Worm (Caenorhabditis elegans): ENCODE results near the gene grl-1.

grl-1 gene

DNA sequence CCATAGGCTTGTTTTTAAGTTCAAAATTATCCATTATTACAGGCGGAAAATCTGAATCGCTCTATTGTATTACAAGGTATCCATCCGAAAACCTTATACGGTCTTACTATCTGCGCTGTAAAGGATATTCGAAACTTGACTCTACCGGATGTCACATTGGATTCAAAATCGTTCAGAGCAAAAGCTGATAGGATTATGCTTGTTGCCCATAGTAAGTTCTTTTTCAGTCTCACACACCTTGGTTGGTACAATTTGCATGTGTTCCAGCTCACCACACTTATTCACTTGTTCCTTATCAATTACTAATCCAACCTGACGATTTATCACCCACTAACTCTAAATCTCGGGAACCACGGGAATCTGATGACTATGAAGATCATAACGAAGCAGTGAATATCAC lies 6.0 kb downstream of the grl-1 start:
- TF ChIP-seq unc-62 (GFP tag; optimal IDR thresholded peaks at IDR 0.05) = no peak

DNA sequence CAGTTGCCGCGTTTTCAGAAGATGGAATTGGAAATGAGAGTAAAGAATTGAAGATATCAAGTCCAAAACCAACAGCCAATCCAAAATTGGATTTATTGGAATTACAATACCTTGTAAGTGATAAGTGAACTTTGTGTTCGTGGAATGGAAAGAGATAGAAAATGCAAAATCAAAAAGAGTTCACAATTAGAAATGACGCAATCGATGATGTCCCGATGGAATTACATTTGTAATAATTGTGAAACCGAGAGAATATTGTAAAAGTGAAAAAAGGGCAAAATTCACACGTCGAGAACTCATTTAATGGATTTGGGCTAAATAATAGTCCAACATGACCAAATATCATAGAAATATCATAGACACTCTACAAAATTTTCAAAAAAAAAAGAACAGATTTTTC lies 8.4 kb downstream of the grl-1 start:
- TF ChIP-seq unc-62 (GFP tag; optimal IDR thresholded peaks at IDR 0.05) = no peak

DNA sequence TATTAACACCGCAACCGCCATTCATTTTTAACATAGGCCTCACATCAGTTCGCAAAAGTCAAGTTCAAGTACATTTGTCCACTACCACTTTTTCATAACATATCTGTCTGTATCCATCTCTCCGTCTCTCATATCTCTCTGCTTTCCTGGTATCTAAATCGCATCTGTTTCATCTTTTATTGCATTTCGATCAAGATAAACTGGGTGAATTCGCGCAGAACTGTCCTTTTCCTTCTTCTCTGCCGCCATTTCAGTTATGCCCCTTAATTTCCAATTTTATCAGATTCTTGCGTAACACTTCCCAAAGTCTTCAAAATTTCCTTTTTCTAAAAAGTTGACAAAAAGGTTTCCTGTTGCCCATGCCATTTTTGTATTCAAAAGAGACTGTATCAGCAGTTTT lies 10.4 kb downstream of the grl-1 start:
- TF ChIP-seq unc-62 (GFP tag; optimal IDR thresholded peaks at IDR 0.05) = no peak

DNA sequence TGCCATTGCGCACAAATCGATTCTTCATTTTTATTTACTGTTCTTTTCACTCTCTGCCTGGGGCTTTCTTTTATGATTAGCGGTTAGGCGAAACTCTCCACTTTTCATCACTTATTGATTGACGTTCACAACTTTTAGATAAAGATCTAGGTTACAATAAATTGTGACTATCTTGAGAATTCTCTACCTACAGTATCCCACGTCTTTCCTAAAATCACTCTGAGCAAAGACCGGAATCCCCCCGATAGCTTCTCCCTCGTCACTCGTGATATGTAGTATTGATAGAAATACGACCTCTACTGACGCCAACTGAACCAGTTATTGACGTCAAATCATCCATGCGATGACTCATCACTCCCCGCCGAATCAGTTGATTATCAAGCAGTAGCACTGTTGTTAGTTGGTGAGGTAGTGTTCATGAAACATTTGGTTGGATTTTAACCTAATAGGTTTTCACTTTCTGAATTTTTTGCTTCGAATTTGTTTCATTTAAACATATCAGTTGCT lies 11.9 kb downstream of the grl-1 start, which contains the start of gene hir-1:
Gene hir-1 (plus strand): TSS at position 405 of the 507 bp plus-strand sequence.
- no peak for TF ChIP-seq unc-62 (GFP tag; optimal IDR thresholded peaks at IDR 0.05)

- no peak for TF ChIP-seq unc-62 (GFP tag; optimal IDR thresholded peaks at IDR 0.05)
Measured at ce11 chrV:5513630-5514378, 19.9 kb downstream of the grl-1 start, which contains the start of the genes hpo-15 and mms-19. Gene hpo-15, minus strand, starts transcription at chrV:5513830. Gene mms-19, plus strand, starts transcription at chrV:5514348.

ce11 chrV:5512559-5512958 lies 21.1 kb downstream of the grl-1 start:
- TF ChIP-seq unc-62 (GFP tag; optimal IDR thresholded peaks at IDR 0.05) = no peak

ce11 chrV:5511720-5512119 lies 21.9 kb downstream of the grl-1 start:
- TF ChIP-seq unc-62 (GFP tag; optimal IDR thresholded peaks at IDR 0.05) = no peak

DNA sequence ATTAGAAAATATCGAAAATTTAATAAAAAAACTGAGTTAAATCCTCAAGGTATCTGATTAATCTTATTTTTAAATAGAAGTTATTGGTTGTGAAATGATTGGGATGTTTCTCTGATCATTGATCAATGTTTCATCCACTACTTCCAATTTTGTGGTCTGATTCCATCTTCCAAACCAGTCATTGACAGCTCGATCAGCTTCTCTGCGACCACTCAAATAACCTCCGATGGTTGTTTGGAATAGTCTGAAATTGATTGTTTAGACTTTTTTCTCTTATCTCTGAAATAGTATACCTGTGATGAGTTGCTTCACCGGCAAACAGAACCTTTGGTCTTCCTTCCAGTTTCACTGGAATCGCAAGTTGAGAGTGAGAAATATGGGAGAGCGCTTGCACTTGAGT lies 23.7 kb downstream of the grl-1 start:
- no peak for TF ChIP-seq unc-62 (GFP tag; optimal IDR thresholded peaks at IDR 0.05)

ce11 chrV:5509134-5509533 lies 24.5 kb downstream of the grl-1 start:
- TF ChIP-seq unc-62 (GFP tag; optimal IDR thresholded peaks at IDR 0.05) = no peak

ce11 chrV:5504807-5505442 lies 28.7 kb downstream of the grl-1 start, which contains the start of the genes dnj-19 and nhr-47:
Gene dnj-19, minus strand, starts transcription at chrV:5504857.
Gene nhr-47, plus strand, starts transcription at chrV:5505253.
- no peak for TF ChIP-seq unc-62 (GFP tag; optimal IDR thresholded peaks at IDR 0.05)

DNA sequence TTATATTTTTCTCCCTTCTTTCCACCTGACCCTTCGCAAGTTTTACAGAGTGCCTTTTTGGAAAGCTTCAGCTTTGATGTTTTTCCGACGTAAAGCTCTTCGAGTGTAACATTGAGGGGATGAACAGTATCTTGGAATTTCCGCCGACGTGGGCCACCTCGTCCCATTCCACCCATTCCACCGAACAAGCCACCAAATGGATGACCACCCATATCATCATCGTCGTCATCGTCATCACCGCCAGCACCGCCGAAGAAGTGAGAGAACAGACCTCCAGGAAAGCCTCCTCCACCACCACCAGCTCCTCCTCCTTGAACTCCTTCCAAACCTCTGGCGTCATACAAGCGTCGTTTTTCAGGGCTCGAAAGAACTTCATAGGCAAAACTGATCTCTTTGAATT lies 29.4 kb downstream of the grl-1 start:
- TF ChIP-seq unc-62 (GFP tag; optimal IDR thresholded peaks at IDR 0.05) = no peak

ce11 chrV:5502701-5503100 lies 31.0 kb downstream of the grl-1 start:
- TF ChIP-seq unc-62 (GFP tag; optimal IDR thresholded peaks at IDR 0.05) = no peak

DNA sequence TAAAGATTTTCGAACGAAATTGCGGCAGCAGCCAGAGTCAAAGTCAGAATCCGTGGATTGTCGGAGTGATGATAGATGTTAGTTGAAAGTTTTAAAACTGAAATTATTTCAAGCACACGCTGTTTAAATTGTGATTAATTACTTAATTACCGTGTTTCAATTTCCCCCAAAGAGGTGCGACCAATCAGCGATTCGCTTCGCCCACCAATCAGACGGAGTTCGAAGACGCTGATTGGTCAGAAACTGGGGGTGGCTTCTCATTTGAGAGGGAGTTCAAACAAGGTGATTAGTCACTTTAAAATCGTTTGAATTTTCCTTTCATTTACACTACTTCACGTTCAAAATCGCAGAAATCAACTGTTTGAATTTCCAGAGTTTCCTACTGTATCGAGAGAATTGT lies 34.2 kb downstream of the grl-1 start:
- no peak for TF ChIP-seq unc-62 (GFP tag; optimal IDR thresholded peaks at IDR 0.05)

DNA sequence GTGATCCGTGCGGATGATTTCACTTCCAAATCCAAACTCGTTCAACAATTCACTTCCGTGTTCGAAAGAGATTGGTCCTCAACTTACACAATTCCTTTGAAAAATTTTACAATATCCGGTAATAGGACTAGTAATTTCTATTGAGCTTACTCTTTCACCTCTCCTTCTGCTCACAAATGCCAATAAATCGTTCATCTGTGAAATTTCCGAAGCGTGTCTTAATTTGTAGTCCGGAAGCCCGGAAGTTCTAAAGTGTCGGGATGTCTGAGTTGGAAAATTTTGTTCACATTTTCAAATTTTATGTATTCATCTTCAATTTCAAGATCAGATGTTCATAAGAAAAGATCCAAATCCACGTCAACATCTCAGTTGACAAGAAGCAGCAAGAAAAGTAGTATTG lies 40.2 kb downstream of the grl-1 start, which contains the start of gene T05C3.2:
Gene T05C3.2 (plus strand): TSS at position 301 of the 400 bp plus-strand sequence.
- no peak for TF ChIP-seq unc-62 (GFP tag; optimal IDR thresholded peaks at IDR 0.05)

- no peak for TF ChIP-seq unc-62 (GFP tag; optimal IDR thresholded peaks at IDR 0.05)
Measured at ce11 chrV:5490205-5490604, 43.5 kb downstream of the grl-1 start, which contains the start of gene T05C3.6. Gene T05C3.6, plus strand, starts transcription at chrV:5490445.

ce11 chrV:5488766-5489165 lies 44.9 kb downstream of the grl-1 start, which contains the start of gene grl-18:
Gene grl-18, minus strand, starts transcription at chrV:5488866.
- TF ChIP-seq unc-62 (GFP tag; optimal IDR thresholded peaks at IDR 0.05) = no peak

DNA sequence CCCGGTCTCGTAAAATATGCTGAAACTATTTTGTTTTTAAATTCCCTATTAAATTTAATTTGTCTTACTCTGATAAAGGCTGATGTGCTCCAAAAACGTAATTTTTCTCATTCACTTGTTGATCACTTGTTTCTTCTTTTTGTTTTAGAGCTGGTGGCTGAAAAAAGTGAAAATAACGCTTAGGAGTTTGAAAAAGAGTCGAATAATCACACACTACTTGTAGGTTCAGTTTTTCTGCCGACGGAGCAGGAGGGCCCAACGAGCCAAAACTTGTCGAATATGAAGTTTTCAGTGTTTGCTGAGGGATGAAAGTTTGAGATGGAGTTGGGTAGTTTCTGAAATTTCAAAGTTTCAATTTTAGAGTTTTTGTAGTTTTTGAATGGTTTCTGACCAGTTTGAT lies 46.5 kb downstream of the grl-1 start:
- no peak for TF ChIP-seq unc-62 (GFP tag; optimal IDR thresholded peaks at IDR 0.05)
